Worm (Caenorhabditis elegans) whole organism, L2 larva: ENCODE measurements around the gene dnj-13.

Experiments
- C34F6.9 ChIP-seq: fragments of 150-350 bp; optimal IDR thresholded peaks from 2 replicates; lab custom pipeline; 2014; ENCODE audit warnings: missing biosample characterization, missing genetic modification characterization
- F13H6.1 ChIP-seq: sonication (generic microtip); optimal IDR thresholded peaks from 2 replicates; lab custom pipeline; 2016; ENCODE audit warnings: missing genetic modification characterization, missing compliant biosample characterization
- Y55F3AM.14 ChIP-seq: fragments of 200-800 bp; sonication (Bioruptor generic); optimal IDR thresholded peaks from 2 replicates; lab custom pipeline; 2018; ENCODE audit warnings: mild to moderate bottlenecking, missing genetic modification characterization, missing compliant biosample characterization
- aly-2 ChIP-seq: fragments of 150-350 bp; optimal IDR thresholded peaks from 2 replicates; lab custom pipeline; 2014; ENCODE audit warnings: missing biosample characterization, missing genetic modification characterization
- ama-1 ChIP-seq: fragments of 150-350 bp; optimal IDR thresholded peaks from 2 replicates; lab custom pipeline; 2018; ENCODE audit warnings: inconsistent platforms
- ceh-16 ChIP-seq: fragments of 150-350 bp; optimal IDR thresholded peaks from 2 replicates; lab custom pipeline; 2014; ENCODE audit warnings: missing biosample characterization, missing genetic modification characterization
- ceh-82 ChIP-seq: fragments of 150-350 bp; optimal IDR thresholded peaks from 2 replicates; lab custom pipeline; 2014; ENCODE audit warnings: missing biosample characterization, missing genetic modification characterization
- crh-2 ChIP-seq: sonication (generic microtip); optimal IDR thresholded peaks from 2 replicates; lab custom pipeline; 2017; ENCODE audit warnings: missing biosample characterization, missing genetic modification characterization
- egl-27 ChIP-seq: sonication (generic microtip); optimal IDR thresholded peaks from 3 replicates; lab custom pipeline; 2017; ENCODE audit warnings: missing biosample characterization, missing genetic modification reagents, missing genetic modification characterization
- elt-1 ChIP-seq: fragments of 150-350 bp; optimal IDR thresholded peaks from 2 replicates; lab custom pipeline; 2014; ENCODE audit warnings: missing biosample characterization, missing genetic modification characterization
- fos-1 ChIP-seq: fragments of 150-350 bp; optimal IDR thresholded peaks from 2 replicates; lab custom pipeline; 2014; ENCODE audit warnings: missing biosample characterization, missing genetic modification characterization
- gmeb-1 ChIP-seq: fragments of 150-350 bp; optimal IDR thresholded peaks from 2 replicates; lab custom pipeline; 2014; ENCODE audit warnings: missing biosample characterization, missing genetic modification characterization
- lin-11 ChIP-seq: fragments of 150-350 bp; sonication (generic microtip); optimal IDR thresholded peaks from 2 replicates; lab custom pipeline; 2014; ENCODE audit warnings: missing biosample characterization, missing genetic modification characterization, inconsistent platforms, mixed read lengths
- lin-39 ChIP-seq: fragments of 150-350 bp; optimal IDR thresholded peaks from 2 replicates; lab custom pipeline; 2014; ENCODE audit warnings: missing biosample characterization, missing genetic modification reagents, missing genetic modification characterization
- lsy-2 ChIP-seq, 2 experiments: fragments of 150-350 bp in 1 of 2; sonication (generic microtip) in 1 of 2; optimal IDR thresholded peaks; 2 replicates each; lab custom pipeline; 2014 to 2017; ENCODE audit warnings: missing biosample characterization in 2 of 2, missing genetic modification characterization in 2 of 2
- mab-5 ChIP-seq: fragments of 150-350 bp; optimal IDR thresholded peaks from 2 replicates; lab custom pipeline; 2014; ENCODE audit warnings: missing biosample characterization, missing genetic modification characterization
- mbf-1 ChIP-seq: sonication (generic microtip); optimal IDR thresholded peaks from 2 replicates; lab custom pipeline; 2017; ENCODE audit warnings: missing biosample characterization, missing genetic modification characterization
- nhr-10 ChIP-seq: sonication (generic microtip); optimal IDR thresholded peaks from 2 replicates; lab custom pipeline; 2017; ENCODE audit warnings: missing biosample characterization, missing genetic modification characterization
- nhr-129 ChIP-seq: fragments of 150-350 bp; optimal IDR thresholded peaks from 2 replicates; lab custom pipeline; 2014; ENCODE audit warnings: missing biosample characterization, missing genetic modification characterization
- nhr-21 ChIP-seq: fragments of 150-350 bp; optimal IDR thresholded peaks from 2 replicates; lab custom pipeline; 2014; ENCODE audit warnings: missing biosample characterization, missing genetic modification characterization
- nhr-23 ChIP-seq: fragments of 150-350 bp; optimal IDR thresholded peaks from 2 replicates; lab custom pipeline; 2014; ENCODE audit warnings: missing biosample characterization, missing genetic modification reagents, missing genetic modification characterization
- nhr-237 ChIP-seq: fragments of 150-350 bp; optimal IDR thresholded peaks from 2 replicates; lab custom pipeline; 2014; ENCODE audit warnings: missing biosample characterization, missing genetic modification characterization
- nhr-25 ChIP-seq: fragments of 150-350 bp; sonication (generic microtip); optimal IDR thresholded peaks from 3 replicates; lab custom pipeline; 2014; ENCODE audit warnings: missing biosample characterization, missing genetic modification characterization
- nhr-6 ChIP-seq: fragments of 150-350 bp; optimal IDR thresholded peaks from 2 replicates; lab custom pipeline; 2014; ENCODE audit warnings: missing biosample characterization, missing genetic modification characterization
- nhr-77 ChIP-seq: fragments of 150-350 bp; optimal IDR thresholded peaks from 2 replicates; lab custom pipeline; 2014; ENCODE audit warnings: missing biosample characterization, missing genetic modification characterization
- skn-1 ChIP-seq: sonication (generic microtip); optimal IDR thresholded peaks from 2 replicates; lab custom pipeline; 2017; ENCODE audit warnings: missing biosample characterization, missing genetic modification characterization
- sma-3 ChIP-seq: sonication (generic microtip); optimal IDR thresholded peaks from 2 replicates; lab custom pipeline; 2016; ENCODE audit warnings: missing genetic modification reagents, missing genetic modification characterization, missing compliant biosample characterization
- sma-9 ChIP-seq, 2 experiments: fragments of 150-350 bp in 1 of 2; sonication (generic microtip) in 1 of 2; optimal IDR thresholded peaks; 2 replicates each; lab custom pipeline; 2014 to 2016; ENCODE audit warnings: missing genetic modification characterization in 2 of 2, mild to moderate bottlenecking in 1 of 2, missing biosample characterization in 1 of 2, missing compliant biosample characterization in 1 of 2, missing genetic modification reagents in 1 of 2, moderate library complexity in 1 of 2
- snpc-4 ChIP-seq: fragments of 150-350 bp; optimal IDR thresholded peaks from 2 replicates; lab custom pipeline; 2014; ENCODE audit warnings: missing biosample characterization, missing genetic modification characterization
- unc-39 ChIP-seq: fragments of 150-350 bp; optimal IDR thresholded peaks from 2 replicates; lab custom pipeline; 2014; ENCODE audit warnings: missing biosample characterization, missing genetic modification characterization
- unc-55 ChIP-seq: fragments of 150-350 bp; sonication (generic microtip); optimal IDR thresholded peaks from 3 replicates; lab custom pipeline; 2014; ENCODE audit warnings: missing biosample characterization, missing genetic modification reagents, missing genetic modification characterization
- zag-1 ChIP-seq: fragments of 150-350 bp; optimal IDR thresholded peaks from 2 replicates; lab custom pipeline; 2014; ENCODE audit warnings: missing biosample characterization, missing genetic modification characterization
- ztf-1 ChIP-seq: fragments of 200-800 bp; sonication (Bioruptor generic); conservative IDR thresholded peaks from 2 replicates; pipeline ENCODE4 v1.3.6; 2022; ENCODE audit warnings: missing genetic modification characterization, missing compliant biosample characterization
- ztf-11 ChIP-seq: sonication (generic microtip); optimal IDR thresholded peaks from 2 replicates; lab custom pipeline; 2017; ENCODE audit warnings: missing biosample characterization, missing genetic modification characterization
- ztf-4 ChIP-seq: fragments of 150-350 bp; optimal IDR thresholded peaks from 2 replicates; lab custom pipeline; 2014; ENCODE audit warnings: missing biosample characterization, missing genetic modification characterization

Gene dnj-13

ce11 chrII:11535924-11536323 lies 9.6 kb upstream of the dnj-13 start:
- TF ChIP-seq gmeb-1 (tag; lab: Kevin White, UChicago) (no peak), crh-2 (no peak)
- TF ChIP-seq, all 48 proteins: peak for 0

- TF ChIP-seq nhr-21 (tag; lab: Kevin White, UChicago) = no peak
- no peak for TF ChIP-seq nhr-129
- TF ChIP-seq nhr-23 (tag; lab: Kevin White, UChicago) = no peak
- no peak for TF ChIP-seq sma-3 (GFP tag; lab: Kevin White, UChicago)
- no peak for TF ChIP-seq sma-9 (GFP tag; optimal IDR thresholded peaks at IDR 0.05; lab: Kevin White, UChicago)
- TF ChIP-seq sma-9 (tag; optimal IDR thresholded peaks at IDR 0.05; lab: Kevin White, UChicago) = no peak
- no peak for TF ChIP-seq zag-1 (tag; lab: Kevin White, UChicago)
- no peak for TF ChIP-seq nhr-77
These were observed 9.0 kb upstream of the dnj-13 start for ce11 chrII:11536505-11536904.

ce11 chrII:11537115-11537514 lies 8.4 kb upstream of the dnj-13 start:
- TF ChIP-seq lin-11 (tag; lab: Kevin White, UChicago) = no peak
- TF ChIP-seq nhr-237 (tag; lab: Kevin White, UChicago) = no peak
- no peak for TF ChIP-seq unc-39 (tag; lab: Kevin White, UChicago)
- TF ChIP-seq ceh-82 (tag; lab: Kevin White, UChicago) = no peak
- no peak for TF ChIP-seq ztf-4
- no peak for TF ChIP-seq Y55F3AM.14 (GFP tag; lab: Kevin White, UChicago)
- TF ChIP-seq F13H6.1 = no peak
- no peak for TF ChIP-seq ama-1 (lab: Kevin White, UChicago)
- TF ChIP-seq aly-2 = no peak
- TF ChIP-seq mbf-1 = no peak
- no peak for TF ChIP-seq nhr-25
- TF ChIP-seq ceh-16 = no peak
- TF ChIP-seq nhr-21 (tag; lab: Kevin White, UChicago) = no peak
- TF ChIP-seq lsy-2 (tag; optimal IDR thresholded peaks at IDR 0.05; lab: Kevin White, UChicago) = no peak
- TF ChIP-seq, all 48 proteins: peak for 0

ce11 chrII:11537606-11538016 lies 7.9 kb upstream of the dnj-13 start:
- TF ChIP-seq skn-1 (tag; lab: Kevin White, UChicago) (no peak), aly-2 (no peak), lsy-2 (tag; optimal IDR thresholded peaks at IDR 0.05; lab: Kevin White, UChicago) (no peak), lin-39 (tag; lab: Kevin White, UChicago) (no peak), egl-27 (tag; lab: Kevin White, UChicago) (no peak), zag-1 (tag; lab: Kevin White, UChicago) (no peak), nhr-77 (no peak), ztf-1 (GFP tag; lab: Robert Waterston, UW) (no peak), nhr-10 (tag; lab: Kevin White, UChicago) (no peak), lin-11 (tag; lab: Kevin White, UChicago) (no peak)

ce11 chrII:11538741-11539140 lies 6.8 kb upstream of the dnj-13 start, which contains the start of gene Y62F5A.9:
Gene Y62F5A.9 (minus strand): TSS chrII:11538841.
- TF ChIP-seq nhr-21 (tag; lab: Kevin White, UChicago) = no peak
- TF ChIP-seq, all 48 proteins: peak for 0

ce11 chrII:11542385-11542784 lies 3.1 kb upstream of the dnj-13 start, which contains the start of gene gtf-2E2:
Gene gtf-2E2 (minus strand): TSS chrII:11542495.
- TF ChIP-seq C34F6.9 (tag; lab: Kevin White, UChicago) (peak; percentile 66), ztf-4 (no peak), crh-2 (peak; percentile 25), ama-1 (lab: Kevin White, UChicago) (peak; percentile 11), nhr-6 (tag; lab: Kevin White, UChicago) (no peak), fos-1 (tag; lab: Kevin White, UChicago) (peak; percentile 8), mab-5 (tag; lab: Kevin White, UChicago) (no peak), ztf-11 (tag; lab: Kevin White, UChicago) (no peak), Y55F3AM.14 (GFP tag; lab: Kevin White, UChicago) (no peak), snpc-4 (tag; lab: Kevin White, UChicago) (no peak), sma-3 (GFP tag; lab: Kevin White, UChicago) (no peak), lsy-2 (tag; optimal IDR thresholded peaks at IDR 0.05; lab: Kevin White, UChicago) (peak in 1 of 2 experiments; percentile 39), nhr-129 (peak; percentile 20), skn-1 (tag; lab: Kevin White, UChicago) (no peak), aly-2 (no peak), unc-55 (GFP tag; lab: Kevin White, UChicago) (peak; percentile 33), elt-1 (no peak), nhr-10 (tag; lab: Kevin White, UChicago) (no peak)
